Worm (Caenorhabditis elegans): ENCODE results near the gene pab-2.

Gene pab-2

DNA sequence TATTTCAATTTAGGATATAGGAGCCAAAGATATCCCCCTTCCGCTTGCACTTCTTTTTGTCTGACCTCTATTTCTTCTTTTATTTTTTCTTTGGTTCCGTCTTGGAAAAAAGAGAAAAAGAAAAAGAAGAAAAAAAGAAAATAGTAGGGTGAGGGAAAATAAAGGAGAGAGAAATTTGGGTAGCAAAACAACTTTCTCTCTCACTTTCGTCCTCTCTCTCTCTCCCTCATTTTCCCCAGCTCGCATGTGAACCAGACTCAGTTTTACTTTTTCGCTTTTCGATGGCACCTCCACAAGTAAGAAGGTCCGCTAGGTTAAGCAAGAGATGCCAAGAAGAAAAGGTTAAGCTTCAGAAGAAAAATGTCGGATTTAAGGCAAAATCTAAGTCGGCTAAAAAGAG, 15.5 kb upstream of the pab-2 start:
- no peak for TF ChIP-seq pha-4 (GFP tag; IDR thresholded peaks at IDR 0.05)
- TF ChIP-seq pha-4 (tag; optimal IDR thresholded peaks at IDR 0.05): no peak
- TF ChIP-seq hmg-1.1 (GFP tag; IDR thresholded peaks at IDR 0.05): no peak
- TF ChIP-seq ces-1 (GFP tag; optimal IDR thresholded peaks at IDR 0.05): no peak
- no peak for TF ChIP-seq nhr-77 (tag; optimal IDR thresholded peaks at IDR 0.05)
- no peak for TF ChIP-seq daf-12 (tag; optimal IDR thresholded peaks at IDR 0.05)
- no peak for TF ChIP-seq snpc-4 (tag; optimal IDR thresholded peaks at IDR 0.05)
- no peak for TF ChIP-seq T20F7.1 (GFP tag; optimal IDR thresholded peaks at IDR 0.05)
- no peak for TF ChIP-seq tag-97 (GFP tag; IDR thresholded peaks at IDR 0.05)
- TF ChIP-seq nhr-76 (tag; optimal IDR thresholded peaks at IDR 0.05): no peak
- TF ChIP-seq F49E8.2 (tag; optimal IDR thresholded peaks at IDR 0.05; ENCODE audit: borderline replicate concordance): no peak
- no peak for TF ChIP-seq F26F4.8 (GFP tag; conservative IDR thresholded peaks at IDR 0.05)
- TF ChIP-seq F10B5.3 (tag; optimal IDR thresholded peaks at IDR 0.05): no peak
- no peak for TF ChIP-seq ceh-20 (GFP tag; IDR thresholded peaks at IDR 0.05)
- TF ChIP-seq saeg-2 (GFP tag; IDR thresholded peaks at IDR 0.05): no peak
- TF ChIP-seq dmd-6 (GFP tag; IDR thresholded peaks at IDR 0.05): 0 out of 2 replicates have a peak, but pooled peaks have one; percentile 7
- peak; percentile 83 for TF ChIP-seq ama-1 (optimal IDR thresholded peaks at IDR 0.05)
- no peak for TF ChIP-seq hlh-30 (tag; optimal IDR thresholded peaks at IDR 0.05; ENCODE audit: insufficient read depth)
- no peak for TF ChIP-seq ZK337.2 (GFP tag; IDR thresholded peaks at IDR 0.05)
- TF ChIP-seq aha-1 (tag): peak; percentile 65
- TF ChIP-seq tra-1 (GFP tag; IDR thresholded peaks at IDR 0.05): no peak
- no peak for TF ChIP-seq lin-39 (tag; optimal IDR thresholded peaks at IDR 0.05)
- TF ChIP-seq nhr-111 (GFP tag; optimal IDR thresholded peaks at IDR 0.05): no peak
- peak; percentile 25 for TF ChIP-seq fkh-10 (GFP tag; optimal IDR thresholded peaks at IDR 0.05)
- TF ChIP-seq egl-43 (GFP tag; IDR thresholded peaks at IDR 0.05): no peak
- TF ChIP-seq zfp-3 (GFP tag; conservative IDR thresholded peaks at IDR 0.05): no peak
- no peak for TF ChIP-seq lin-38 (GFP tag; IDR thresholded peaks at IDR 0.05)
- no peak for TF ChIP-seq lin-13 (GFP tag; optimal IDR thresholded peaks at IDR 0.05)
- TF ChIP-seq R02D3.7 (tag; optimal IDR thresholded peaks at IDR 0.05): no peak
- no peak for TF ChIP-seq mdt-29 (GFP tag; IDR thresholded peaks at IDR 0.05)
- TF ChIP-seq T26A8.4 (GFP tag; IDR thresholded peaks at IDR 0.05): no peak
- no peak for TF ChIP-seq sdz-12 (GFP tag; optimal IDR thresholded peaks at IDR 0.05)
- TF ChIP-seq nhr-237 (tag; optimal IDR thresholded peaks at IDR 0.05): no peak
- TF ChIP-seq unc-62 (GFP tag; optimal IDR thresholded peaks at IDR 0.05 in 1 of 2): no peak
- no peak for TF ChIP-seq unc-62 (tag; optimal IDR thresholded peaks at IDR 0.05)
- no peak for TF ChIP-seq spr-1 (tag; optimal IDR thresholded peaks at IDR 0.05)
- no peak for TF ChIP-seq daf-19 (GFP tag; conservative IDR thresholded peaks at IDR 0.05)
- TF ChIP-seq lir-3 (tag; optimal IDR thresholded peaks at IDR 0.05): no peak
- TF ChIP-seq mep-1 (tag; optimal IDR thresholded peaks at IDR 0.05): peak; percentile 15
- TF ChIP-seq madf-9 (GFP tag; conservative IDR thresholded peaks at IDR 0.05): no peak
- peak in 1 of 2 experiments; percentile 8 for TF ChIP-seq lsy-2 (tag; optimal IDR thresholded peaks at IDR 0.05)
- TF ChIP-seq zfp-2 (tag; optimal IDR thresholded peaks at IDR 0.05): no peak
- no peak for TF ChIP-seq zip-11 (GFP tag; IDR thresholded peaks at IDR 0.05)
- TF ChIP-seq nhr-6 (tag; optimal IDR thresholded peaks at IDR 0.05): no peak
- TF ChIP-seq php-3 (GFP tag; IDR thresholded peaks at IDR 0.05): no peak
- no peak for TF ChIP-seq ZK546.5 (tag; optimal IDR thresholded peaks at IDR 0.05)
- TF ChIP-seq jun-1 (tag; optimal IDR thresholded peaks at IDR 0.05): no peak
- no peak for TF ChIP-seq daf-8 (GFP tag; IDR thresholded peaks at IDR 0.05)
